Worm (Caenorhabditis elegans) whole organism, L4 larva: Measurements from ENCODE around the gene C07A9.10.
A peak's percentile ranks its signal among the peaks of the same experiment; 100 is the strongest.

ENCODE experiments used
- D1046.2 ChIP-seq: fragments of 200-800 bp; sonication (Bioruptor generic); IDR thresholded peaks from 2 replicates; pipeline ENCODE4 v1.3.6; 2022; ENCODE audit warnings: missing genetic modification characterization, missing compliant biosample characterization
- F26F4.8 ChIP-seq: fragments of 200-800 bp; sonication (Bioruptor generic); conservative IDR thresholded peaks from 2 replicates; pipeline ENCODE4 v1.3.6; 2022; ENCODE audit warnings: missing genetic modification characterization, missing compliant biosample characterization
- F37D6.2 ChIP-seq: sonication (generic microtip); optimal IDR thresholded peaks from 2 replicates; lab custom pipeline; 2016; ENCODE audit warnings: mild to moderate bottlenecking, missing genetic modification characterization, missing compliant biosample characterization
- F44E2.7 ChIP-seq: fragments of 200-800 bp; sonication (Bioruptor generic); IDR thresholded peaks from 2 replicates; pipeline ENCODE4 v2.1.2; 2022; ENCODE audit warnings: missing genetic modification characterization, missing compliant biosample characterization
- F49E8.2 ChIP-seq: sonication (generic microtip); optimal IDR thresholded peaks from 2 replicates; lab custom pipeline; 2016; ENCODE audit warnings: missing compliant biosample characterization, mild to moderate bottlenecking, missing genetic modification characterization, borderline replicate concordance
- T20F7.1 ChIP-seq: fragments of 200-800 bp; sonication (Bioruptor generic); optimal IDR thresholded peaks from 2 replicates; lab custom pipeline; 2018; ENCODE audit warnings: mild to moderate bottlenecking, missing genetic modification characterization, missing compliant biosample characterization
- T26A8.4 ChIP-seq: fragments of 200-800 bp; sonication (Bioruptor generic); IDR thresholded peaks from 2 replicates; pipeline ENCODE4 v1.3.6; 2022; ENCODE audit warnings: missing genetic modification characterization, missing compliant biosample characterization
- Y105C5A.15 ChIP-seq: fragments of 200-800 bp; sonication (Bioruptor generic); IDR thresholded peaks from 2 replicates; pipeline ENCODE4 v1.3.6; 2022; ENCODE audit warnings: missing genetic modification characterization, missing compliant biosample characterization
- Y5F2A.4 ChIP-seq: fragments of 200-800 bp; sonication (Bioruptor generic); optimal IDR thresholded peaks from 2 replicates; lab custom pipeline; 2018; ENCODE audit warnings: mild to moderate bottlenecking, missing genetic modification characterization, missing compliant biosample characterization
- ZK546.5 ChIP-seq, 2 experiments: sonication (generic microtip); optimal IDR thresholded peaks; 2 replicates each; lab custom pipeline; 2017; ENCODE audit warnings: missing biosample characterization in 2 of 2, missing genetic modification characterization in 2 of 2
- aha-1 ChIP-seq: fragments of 150-350 bp; peaks from one replicate; lab custom pipeline; 2014; ENCODE audit warnings: missing biosample characterization, missing genetic modification characterization
- attf-4 ChIP-seq: sonication (generic microtip); optimal IDR thresholded peaks from 3 replicates; lab custom pipeline; 2017; ENCODE audit warnings: missing biosample characterization, missing genetic modification characterization
- ceh-28 ChIP-seq: fragments of 150-350 bp; optimal IDR thresholded peaks from 2 replicates; lab custom pipeline; 2014; ENCODE audit warnings: missing biosample characterization, missing genetic modification reagents, missing genetic modification characterization
- ceh-32 ChIP-seq: sonication (generic microtip); optimal IDR thresholded peaks from 2 replicates; lab custom pipeline; 2016; ENCODE audit warnings: mild to moderate bottlenecking, missing genetic modification characterization, missing compliant biosample characterization; ENCODE audit not compliant: poor library complexity
- ceh-62 ChIP-seq: sonication (generic microtip); optimal IDR thresholded peaks from 2 replicates; lab custom pipeline; 2017; ENCODE audit warnings: missing biosample characterization, missing genetic modification characterization
- cey-2 ChIP-seq: sonication (generic microtip); optimal IDR thresholded peaks from 3 replicates; lab custom pipeline; 2017; ENCODE audit warnings: missing genetic modification characterization, mild to moderate bottlenecking, missing compliant biosample characterization, antibody characterized with exemption, borderline replicate concordance; ENCODE audit not compliant: insufficient read depth
- daf-12 ChIP-seq: fragments of 150-350 bp; optimal IDR thresholded peaks from 2 replicates; lab custom pipeline; 2014; ENCODE audit warnings: missing biosample characterization, missing genetic modification reagents, missing genetic modification characterization
- dmd-8 ChIP-seq: fragments of 200-800 bp; sonication (Bioruptor generic); IDR thresholded peaks from 2 replicates; pipeline ENCODE4 v1.3.6; 2022; ENCODE audit warnings: missing genetic modification characterization, missing compliant biosample characterization
- dve-1 ChIP-seq: sonication (generic microtip); optimal IDR thresholded peaks from 2 replicates; lab custom pipeline; 2017; ENCODE audit warnings: antibody characterized with exemption, mild to moderate bottlenecking, missing genetic modification characterization, missing compliant biosample characterization; ENCODE audit not compliant: insufficient read depth
- egl-43 ChIP-seq: fragments of 200-800 bp; sonication (Bioruptor generic); IDR thresholded peaks from 2 replicates; pipeline ENCODE4 v1.3.6; 2022; ENCODE audit warnings: missing genetic modification reagents, missing genetic modification characterization, missing compliant biosample characterization
- fkh-10 ChIP-seq: fragments of 150-350 bp; optimal IDR thresholded peaks from 2 replicates; lab custom pipeline; 2014; ENCODE audit warnings: missing biosample characterization, missing genetic modification reagents, missing genetic modification characterization
- fos-1 ChIP-seq: fragments of 150-350 bp; optimal IDR thresholded peaks from 2 replicates; lab custom pipeline; 2014; ENCODE audit warnings: missing biosample characterization, missing genetic modification characterization
- gei-8 ChIP-seq: fragments of 200-800 bp; sonication (Bioruptor generic); optimal IDR thresholded peaks from 2 replicates; lab custom pipeline; 2018; ENCODE audit warnings: mild to moderate bottlenecking, missing genetic modification characterization, missing compliant biosample characterization
- hlh-30 ChIP-seq: sonication (generic microtip); optimal IDR thresholded peaks from 2 replicates; lab custom pipeline; 2017; ENCODE audit warnings: antibody characterized with exemption, mild to moderate bottlenecking, missing genetic modification characterization, missing compliant biosample characterization; ENCODE audit not compliant: insufficient read depth
- hmg-1.1 ChIP-seq: fragments of 200-800 bp; sonication (Bioruptor generic); IDR thresholded peaks from 2 replicates; pipeline ENCODE4 v1.3.6; 2022; ENCODE audit warnings: missing genetic modification reagents, missing genetic modification characterization, missing compliant biosample characterization
- jun-1 ChIP-seq: fragments of 150-350 bp; optimal IDR thresholded peaks from 2 replicates; lab custom pipeline; 2014; ENCODE audit warnings: missing biosample characterization, missing genetic modification reagents, missing genetic modification characterization
- lim-7 ChIP-seq: fragments of 200-800 bp; sonication (Bioruptor generic); IDR thresholded peaks from 2 replicates; pipeline ENCODE4 v1.3.6; 2022; ENCODE audit warnings: missing genetic modification characterization, missing compliant biosample characterization
- lin-15B ChIP-seq: fragments of 150-350 bp; sonication (generic microtip); optimal IDR thresholded peaks from 3 replicates; lab custom pipeline; 2014; ENCODE audit warnings: missing biosample characterization, missing genetic modification characterization
- lin-29 ChIP-seq: fragments of 200-800 bp; sonication (Bioruptor generic); IDR thresholded peaks from 2 replicates; pipeline ENCODE4 v1.3.6; 2022; ENCODE audit warnings: missing genetic modification reagents, missing genetic modification characterization, missing compliant biosample characterization
- lin-39 ChIP-seq: fragments of 150-350 bp; optimal IDR thresholded peaks from 2 replicates; lab custom pipeline; 2014; ENCODE audit warnings: missing biosample characterization, missing genetic modification reagents, missing genetic modification characterization
- mdl-1 ChIP-seq, 2 experiments: fragments of 150-350 bp in 1 of 2; sonication (generic microtip) in 1 of 2; optimal IDR thresholded peaks; 2 replicates each; lab custom pipeline; 2014 to 2017; ENCODE audit warnings: missing biosample characterization in 2 of 2, missing genetic modification characterization in 2 of 2
- mdt-29 ChIP-seq: fragments of 200-800 bp; sonication (Bioruptor generic); IDR thresholded peaks from 2 replicates; pipeline ENCODE4 v1.3.6; 2022; ENCODE audit warnings: missing genetic modification reagents, missing genetic modification characterization, missing compliant biosample characterization
- mep-1 ChIP-seq: fragments of 150-350 bp; sonication (generic microtip); optimal IDR thresholded peaks from 3 replicates; lab custom pipeline; 2014; ENCODE audit warnings: missing biosample characterization, missing genetic modification characterization
- nhr-10 ChIP-seq: fragments of 150-350 bp; optimal IDR thresholded peaks from 2 replicates; lab custom pipeline; 2014; ENCODE audit warnings: missing biosample characterization, missing genetic modification characterization
- nhr-111 ChIP-seq: fragments of 200-800 bp; sonication (Bioruptor generic); optimal IDR thresholded peaks from 2 replicates; lab custom pipeline; 2018; ENCODE audit warnings: mild to moderate bottlenecking, missing genetic modification characterization, missing compliant biosample characterization
- nhr-237 ChIP-seq: sonication (generic microtip); optimal IDR thresholded peaks from 2 replicates; lab custom pipeline; 2017; ENCODE audit warnings: missing biosample characterization, missing genetic modification characterization
- nhr-41 ChIP-seq: fragments of 200-800 bp; sonication (Bioruptor generic); IDR thresholded peaks from 2 replicates; pipeline ENCODE4 v1.3.6; 2022; ENCODE audit warnings: missing genetic modification reagents, missing genetic modification characterization, missing compliant biosample characterization
- nhr-48 ChIP-seq: sonication (generic microtip); optimal IDR thresholded peaks from 2 replicates; lab custom pipeline; 2016; ENCODE audit warnings: mild to moderate bottlenecking, missing genetic modification characterization, missing compliant biosample characterization
- nhr-76 ChIP-seq: fragments of 150-350 bp; optimal IDR thresholded peaks from 2 replicates; lab custom pipeline; 2014; ENCODE audit warnings: missing biosample characterization, missing genetic modification characterization
- pha-4 ChIP-seq, 2 experiments: fragments of 150-350 bp in 1 of 2; fragments of 200-800 bp in 1 of 2; sonication (Bioruptor generic) in 1 of 2; IDR thresholded peaks in 1 of 2; optimal IDR thresholded peaks in 1 of 2; 2 replicates each; pipeline versions ENCODE4 v1.3.6 to Lab custom; 2014 to 2022; ENCODE audit warnings: missing genetic modification characterization in 2 of 2, missing genetic modification reagents in 2 of 2, missing biosample characterization in 1 of 2, missing compliant biosample characterization in 1 of 2
- php-3 ChIP-seq: fragments of 200-800 bp; sonication (Bioruptor generic); IDR thresholded peaks from 2 replicates; pipeline ENCODE4 v1.3.6; 2022; ENCODE audit warnings: missing genetic modification reagents, missing genetic modification characterization, missing compliant biosample characterization
- rbr-2 ChIP-seq: sonication (generic microtip); optimal IDR thresholded peaks from 2 replicates; lab custom pipeline; 2016; ENCODE audit warnings: missing genotype, missing genetic modification characterization, missing compliant biosample characterization
- saeg-2 ChIP-seq: fragments of 200-800 bp; sonication (Bioruptor generic); IDR thresholded peaks from 2 replicates; pipeline ENCODE4 v1.3.6; 2022; ENCODE audit warnings: missing genetic modification reagents, missing genetic modification characterization, missing compliant biosample characterization
- skn-1 ChIP-seq: fragments of 150-350 bp; optimal IDR thresholded peaks from 2 replicates; lab custom pipeline; 2014; ENCODE audit warnings: missing biosample characterization, missing genetic modification characterization
- snpc-4 ChIP-seq: fragments of 150-350 bp; optimal IDR thresholded peaks from 2 replicates; lab custom pipeline; 2014; ENCODE audit warnings: missing biosample characterization, missing genetic modification characterization
- spr-1 ChIP-seq: sonication (generic microtip); optimal IDR thresholded peaks from 2 replicates; lab custom pipeline; 2016; ENCODE audit warnings: mild to moderate bottlenecking, missing genetic modification characterization, missing compliant biosample characterization
- spr-3 ChIP-seq: fragments of 200-800 bp; sonication (Bioruptor generic); optimal IDR thresholded peaks from 2 replicates; lab custom pipeline; 2018; ENCODE audit warnings: mild to moderate bottlenecking, missing genetic modification characterization, missing compliant biosample characterization
- tag-97 ChIP-seq: fragments of 200-800 bp; sonication (Bioruptor generic); IDR thresholded peaks from 2 replicates; pipeline ENCODE4 v1.3.6; 2022; ENCODE audit warnings: missing genetic modification characterization, missing compliant biosample characterization
- unc-39 ChIP-seq: sonication (generic microtip); optimal IDR thresholded peaks from 2 replicates; lab custom pipeline; 2017; ENCODE audit warnings: missing biosample characterization, missing genetic modification characterization
- unc-62 ChIP-seq, 3 experiments: fragments of 150-350 bp in 1 of 3; sonication (generic microtip); optimal IDR thresholded peaks in 2 of 3; peaks in 1 of 3; 1 replicate in 1 of 3; 2 replicates in 2 of 3; lab custom pipeline; 2014 to 2017; ENCODE audit warnings: missing biosample characterization in 3 of 3, missing genetic modification characterization in 3 of 3, missing genetic modification reagents in 3 of 3, missing genotype in 1 of 3
- zip-2 ChIP-seq: fragments of 150-350 bp; optimal IDR thresholded peaks from 2 replicates; lab custom pipeline; 2014; ENCODE audit warnings: missing biosample characterization, missing genetic modification characterization
- ztf-7 ChIP-seq: fragments of 150-350 bp; optimal IDR thresholded peaks from 2 replicates; lab custom pipeline; 2014; ENCODE audit warnings: missing biosample characterization, missing genetic modification characterization

The C07A9.10 gene

ce11 chrIII:9697323-9697722 is 11.5 kb upstream of the C07A9.10 start (continued):
- no peak for TF ChIP-seq pha-4 (GFP tag; IDR thresholded peaks at IDR 0.05; lab: Robert Waterston, UW)
- TF ChIP-seq pha-4 (tag; optimal IDR thresholded peaks at IDR 0.05; lab: Kevin White, UChicago), result no peak
- no peak for TF ChIP-seq nhr-237 (tag; lab: Kevin White, UChicago)
- TF ChIP-seq mep-1 (tag; lab: Kevin White, UChicago), result peak; percentile 73
- TF ChIP-seq nhr-41 (GFP tag; lab: Robert Waterston, UW), result no peak
- no peak for TF ChIP-seq T26A8.4 (GFP tag; lab: Robert Waterston, UW)
- TF ChIP-seq Y5F2A.4 (GFP tag; lab: Kevin White, UChicago), result no peak
- no peak for TF ChIP-seq F49E8.2 (tag; lab: Kevin White, UChicago)
- TF ChIP-seq dmd-8 (GFP tag; lab: Robert Waterston, UW), result no peak
- no peak for TF ChIP-seq attf-4 (tag; lab: Kevin White, UChicago)
- TF ChIP-seq unc-62 (GFP tag; optimal IDR thresholded peaks at IDR 0.05 in 1 of 2; lab: Kevin White, UChicago), result peak in 1 of 2 experiments; percentile 98
- TF ChIP-seq unc-62 (tag; optimal IDR thresholded peaks at IDR 0.05; lab: Kevin White, UChicago), result no peak
- peak; percentile 15 for TF ChIP-seq F37D6.2 (tag; lab: Kevin White, UChicago)
- no peak for TF ChIP-seq Y105C5A.15 (GFP tag; lab: Robert Waterston, UW)
- TF ChIP-seq saeg-2, result no peak
- TF ChIP-seq ceh-32 (tag; lab: Kevin White, UChicago), result no peak
- no peak for TF ChIP-seq ceh-62 (tag; lab: Kevin White, UChicago)
- no peak for TF ChIP-seq snpc-4
- no peak for TF ChIP-seq jun-1 (tag; lab: Kevin White, UChicago)
- no peak for TF ChIP-seq lim-7
- TF ChIP-seq ZK546.5 (tag; optimal IDR thresholded peaks at IDR 0.05; lab: Kevin White, UChicago), result no peak
- peak; percentile 49 for TF ChIP-seq dve-1 (tag; lab: Kevin White, UChicago)
- TF ChIP-seq D1046.2 (GFP tag; lab: Robert Waterston, UW), result no peak
- TF ChIP-seq gei-8 (GFP tag; lab: Kevin White, UChicago), result no peak
- no peak for TF ChIP-seq lin-15B (tag; lab: Kevin White, UChicago)
- no peak for TF ChIP-seq nhr-111 (GFP tag; lab: Kevin White, UChicago)
- peak; percentile 97 for TF ChIP-seq aha-1
- TF ChIP-seq tag-97 (GFP tag; lab: Robert Waterston, UW), result no peak
- no peak for TF ChIP-seq zip-2 (tag; lab: Kevin White, UChicago)
- TF ChIP-seq ceh-28, result no peak
- no peak for TF ChIP-seq F26F4.8
- TF ChIP-seq spr-1 (tag; lab: Kevin White, UChicago), result no peak
- TF ChIP-seq nhr-10 (tag; lab: Kevin White, UChicago), result no peak
- TF ChIP-seq hlh-30 (tag; lab: Kevin White, UChicago), result peak; percentile 71
- TF ChIP-seq spr-3 (GFP tag; lab: Kevin White, UChicago), result no peak
- peak; percentile 9 for TF ChIP-seq ztf-7 (tag; lab: Kevin White, UChicago)
- no peak for TF ChIP-seq daf-12 (tag; lab: Kevin White, UChicago)
- no peak for TF ChIP-seq mdt-29
- no peak for TF ChIP-seq lin-39 (tag; lab: Kevin White, UChicago)
- peak in 1 of 2 experiments; percentile 46 for TF ChIP-seq mdl-1 (tag; optimal IDR thresholded peaks at IDR 0.05; lab: Kevin White, UChicago)
- no peak for TF ChIP-seq php-3
- TF ChIP-seq T20F7.1 (GFP tag; lab: Kevin White, UChicago), result no peak
- TF ChIP-seq fos-1 (tag; lab: Kevin White, UChicago), result no peak
- TF ChIP-seq cey-2, result no peak
- TF ChIP-seq fkh-10, result peak; percentile 58
- TF ChIP-seq unc-39 (tag; lab: Kevin White, UChicago), result no peak
- no peak for TF ChIP-seq nhr-48 (tag; lab: Kevin White, UChicago)
- no peak for TF ChIP-seq F44E2.7 (GFP tag; lab: Robert Waterston, UW)
- peak; percentile 66 for TF ChIP-seq rbr-2 (tag; lab: Kevin White, UChicago)
- TF ChIP-seq lin-29 (GFP tag; lab: Robert Waterston, UW), result no peak
- no peak for TF ChIP-seq skn-1 (tag; lab: Kevin White, UChicago)
- TF ChIP-seq nhr-76 (tag; lab: Kevin White, UChicago), result no peak
- peak; percentile 63 for TF ChIP-seq hmg-1.1
- TF ChIP-seq egl-43 (GFP tag; lab: Robert Waterston, UW), result no peak
